Fruit fly (Drosophila melanogaster) whole organism, embryonic: ENCODE measurements around the gene Doc2.

Source experiments
- Atf3 ChIP-seq: fragments of 200-800 bp; sonication (Bioruptor generic); optimal IDR thresholded peaks from 3 replicates; lab custom pipeline; 2016; ENCODE audit warnings: missing biosample characterization, missing genetic modification characterization
- CG13894 ChIP-seq: fragments of 200-800 bp; sonication (Bioruptor generic); optimal IDR thresholded peaks from 3 replicates; lab custom pipeline; 2018; ENCODE audit warnings: missing biosample characterization, mild to moderate bottlenecking, missing genetic modification characterization, moderate library complexity
- CG1792 ChIP-seq: fragments of 200-800 bp; sonication (Bioruptor generic); optimal IDR thresholded peaks from 2 replicates; lab custom pipeline; 2016; ENCODE audit warnings: missing biosample characterization, missing genetic modification characterization
- CG2199 ChIP-seq: fragments of 200-800 bp; sonication (Bioruptor generic); IDR thresholded peaks from 3 replicates; pipeline ENCODE4 v1.3.6; 2022; ENCODE audit warnings: missing biosample characterization, missing genetic modification characterization
- CrebB ChIP-seq: fragments of 200-800 bp; sonication (Bioruptor generic); optimal IDR thresholded peaks from 3 replicates; lab custom pipeline; 2018; ENCODE audit warnings: missing biosample characterization, mild to moderate bottlenecking, missing genetic modification characterization
- cwo ChIP-seq: fragments of 200-800 bp; sonication (Bioruptor generic); optimal IDR thresholded peaks from 3 replicates; lab custom pipeline; 2017; ENCODE audit warnings: missing biosample characterization, missing genetic modification characterization, mild to moderate bottlenecking, moderate library complexity, missing genetic modification reagents

DNA sequence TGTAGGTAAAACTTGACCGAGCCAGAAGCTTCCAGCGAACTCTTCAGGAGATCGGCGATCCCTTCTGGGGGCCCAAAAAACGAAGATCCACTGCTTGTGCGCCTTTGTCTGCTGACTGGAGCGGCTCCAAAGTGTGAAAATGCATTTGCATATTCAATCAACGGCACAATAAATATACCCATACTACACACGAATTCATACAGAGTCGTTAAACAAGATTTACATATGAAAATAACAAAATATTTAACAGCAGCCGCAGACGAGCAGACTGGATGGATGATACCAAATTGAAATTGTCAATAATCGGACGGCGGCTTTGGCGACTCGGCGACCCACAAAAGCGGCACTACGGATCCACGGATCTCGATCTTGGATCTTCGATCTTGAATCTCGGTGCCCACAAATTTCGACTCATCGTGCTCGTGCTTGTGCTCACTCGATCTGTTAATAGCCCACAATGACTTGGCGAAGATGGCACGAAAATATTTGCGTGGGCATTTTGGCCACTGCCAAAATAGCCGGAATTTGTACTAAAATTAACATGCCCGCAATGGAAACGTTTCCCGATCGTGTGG, 8.2 kb upstream of the Doc2 start:
- no peak for TF ChIP-seq CG1792 (GFP tag; lab: Kevin White, UChicago)
- no peak for TF ChIP-seq CG2199 (GFP tag; lab: Robert Waterston, UW)
- no peak for TF ChIP-seq cwo (GFP tag; lab: Kevin White, UChicago)
- no peak for TF ChIP-seq CrebB
- TF ChIP-seq CG13894: peak; percentile 97
- no peak for TF ChIP-seq Atf3 (GFP tag; lab: Kevin White, UChicago)
